Fruit fly (Drosophila melanogaster) whole organism, adult: ENCODE results near the gene CG6865.
A peak's percentile ranks its signal among the peaks of the same experiment; 100 is the strongest.

Experiments used
- CG11617 ChIP-seq: fragments of 200-800 bp; sonication (Bioruptor generic); optimal IDR thresholded peaks from 2 replicates; lab custom pipeline; 2017; ENCODE audit warnings: mild to moderate bottlenecking, missing biosample characterization, missing genetic modification reagents, missing genetic modification characterization
- CG12768 ChIP-seq: fragments of 200-800 bp; sonication (Bioruptor generic); optimal IDR thresholded peaks from 2 replicates; lab custom pipeline; 2017; ENCODE audit warnings: missing biosample characterization, missing genetic modification characterization, mild to moderate bottlenecking, moderate library complexity, missing genetic modification reagents
- CG14711 ChIP-seq: fragments of 200-800 bp; sonication (Bioruptor generic); optimal IDR thresholded peaks from 2 replicates; lab custom pipeline; 2018; ENCODE audit warnings: missing biosample characterization, mild to moderate bottlenecking, missing genetic modification characterization, moderate library complexity
- CG1620 ChIP-seq: fragments of 200-800 bp; sonication (Bioruptor generic); optimal IDR thresholded peaks from 2 replicates; lab custom pipeline; 2016; ENCODE audit warnings: missing biosample characterization, missing genetic modification characterization
- CG33017 ChIP-seq: fragments of 200-800 bp; sonication (Bioruptor generic); optimal IDR thresholded peaks from 2 replicates; lab custom pipeline; 2018; ENCODE audit warnings: missing biosample characterization, mild to moderate bottlenecking, missing genetic modification characterization, moderate library complexity
- CG5204 ChIP-seq: fragments of 200-800 bp; sonication (Bioruptor generic); optimal IDR thresholded peaks from 2 replicates; lab custom pipeline; 2016; ENCODE audit warnings: missing biosample characterization, missing genetic modification characterization
- CG7045 ChIP-seq: fragments of 200-800 bp; sonication (Bioruptor generic); optimal IDR thresholded peaks from 2 replicates; lab custom pipeline; 2017; ENCODE audit warnings: missing biosample characterization, mild to moderate bottlenecking, missing genetic modification characterization
- CG7101 ChIP-seq: fragments of 200-800 bp; sonication (Bioruptor generic); optimal IDR thresholded peaks from 2 replicates; lab custom pipeline; 2018; ENCODE audit warnings: missing biosample characterization, mild to moderate bottlenecking, missing genetic modification characterization, moderate library complexity
- Clk ChIP-seq: fragments of 200-800 bp; sonication (Bioruptor generic); optimal IDR thresholded peaks from 2 replicates; lab custom pipeline; 2017; ENCODE audit warnings: missing biosample characterization, missing genetic modification characterization
- Crg-1 ChIP-seq: fragments of 200-800 bp; sonication (Bioruptor generic); optimal IDR thresholded peaks from 2 replicates; lab custom pipeline; 2016; ENCODE audit warnings: missing biosample characterization, missing genetic modification characterization
- Hr96 ChIP-seq: fragments of 200-800 bp; sonication (Bioruptor generic); optimal IDR thresholded peaks from 2 replicates; lab custom pipeline; 2016; ENCODE audit warnings: missing biosample characterization, missing genetic modification characterization
- Mnt ChIP-seq: fragments of 200-800 bp; sonication (Bioruptor generic); optimal IDR thresholded peaks from 2 replicates; lab custom pipeline; 2016; ENCODE audit warnings: missing biosample characterization, mild to moderate bottlenecking, missing genetic modification characterization
- bab1 ChIP-seq: fragments of 200-800 bp; sonication (Bioruptor generic); optimal IDR thresholded peaks from 3 replicates; lab custom pipeline; 2019; ENCODE audit warnings: missing biosample characterization, mild to moderate bottlenecking, missing genetic modification characterization, moderate library complexity
- cic ChIP-seq: fragments of 200-800 bp; sonication (Bioruptor generic); optimal IDR thresholded peaks from 2 replicates; lab custom pipeline; 2017; ENCODE audit warnings: missing biosample characterization, mild to moderate bottlenecking, missing genetic modification characterization, moderate library complexity
- cnc ChIP-seq, 2 experiments: fragments of >200 bp; optimal IDR thresholded peaks; 2 replicates each; lab custom pipeline; 2017
- kay ChIP-seq: fragments of 200-800 bp; sonication (Bioruptor generic); peaks from one replicate; lab custom pipeline; 2016; ENCODE audit warnings: missing biosample characterization, missing genetic modification characterization, borderline replicate concordance
- ovo ChIP-seq: fragments of 200-800 bp; sonication (Bioruptor generic); optimal IDR thresholded peaks from 2 replicates; lab custom pipeline; 2016; ENCODE audit warnings: missing biosample characterization, missing genetic modification characterization
- pad ChIP-seq: fragments of 200-800 bp; sonication (Bioruptor generic); optimal IDR thresholded peaks from 3 replicates; lab custom pipeline; 2017; ENCODE audit warnings: missing biosample characterization, missing genetic modification characterization, mild to moderate bottlenecking, moderate library complexity, missing genetic modification reagents
- tj ChIP-seq: fragments of 200-800 bp; sonication (Bioruptor generic); optimal IDR thresholded peaks from 3 replicates; lab custom pipeline; 2017; ENCODE audit warnings: missing biosample characterization, mild to moderate bottlenecking, missing genetic modification characterization, moderate library complexity
- toe ChIP-seq: fragments of 200-800 bp; sonication (Bioruptor generic); optimal IDR thresholded peaks from 2 replicates; lab custom pipeline; 2016; ENCODE audit warnings: missing biosample characterization, missing genetic modification characterization

The CG6865 gene

dm6 chr3L:18819887-18820637, 43.4 kb upstream of the CG6865 start:
- TF ChIP-seq CG7101 (tag; lab: Kevin White, UChicago) = peak; percentile 35
- TF ChIP-seq pad = no peak
- TF ChIP-seq Hr96 = no peak
- no peak for TF ChIP-seq cnc (optimal IDR thresholded peaks at IDR 0.05; lab: Kevin White, UChicago)
- TF ChIP-seq CG1620 (GFP tag; lab: Kevin White, UChicago) = no peak
- TF ChIP-seq ovo (GFP tag; lab: Kevin White, UChicago) = peak; percentile 49
- TF ChIP-seq kay (GFP tag; lab: Kevin White, UChicago) = peak; percentile 96
- peak; percentile 58 for TF ChIP-seq Mnt (GFP tag; lab: Kevin White, UChicago)
- TF ChIP-seq CG7045 (GFP tag; lab: Kevin White, UChicago) = no peak
- peak; percentile 30 for TF ChIP-seq bab1 (GFP tag; lab: Kevin White, UChicago)
- TF ChIP-seq CG14711 = peak; percentile 8
- no peak for TF ChIP-seq Crg-1 (GFP tag; lab: Kevin White, UChicago)
- TF ChIP-seq CG11617 (GFP tag; lab: Kevin White, UChicago) = peak; percentile 51
- peak; percentile 21 for TF ChIP-seq CG12768 (GFP tag; lab: Kevin White, UChicago)

- TF ChIP-seq toe (GFP tag; lab: Kevin White, UChicago) = no peak
- no peak for TF ChIP-seq CG1620 (GFP tag; lab: Kevin White, UChicago)
- no peak for TF ChIP-seq kay (GFP tag; lab: Kevin White, UChicago)
- TF ChIP-seq Crg-1 (GFP tag; lab: Kevin White, UChicago) = no peak
- peak; percentile 28 for TF ChIP-seq tj (GFP tag; lab: Kevin White, UChicago)
- TF ChIP-seq pad = no peak
- no peak for TF ChIP-seq CG14711
Observed at dm6 chr3L:18820638-18821382, 42.6 kb upstream of the CG6865 start, which contains the start of the genes CG14073 and HipHop. Gene CG14073, minus strand, starts transcription at chr3L:18820675. Gene HipHop, plus strand, starts transcription at chr3L:18821171.

dm6 chr3L:18822049-18822448, 41.4 kb upstream of the CG6865 start:
- peak; percentile 91 for TF ChIP-seq kay (GFP tag; lab: Kevin White, UChicago)
- TF ChIP-seq Mnt (GFP tag; lab: Kevin White, UChicago) = no peak

DNA sequence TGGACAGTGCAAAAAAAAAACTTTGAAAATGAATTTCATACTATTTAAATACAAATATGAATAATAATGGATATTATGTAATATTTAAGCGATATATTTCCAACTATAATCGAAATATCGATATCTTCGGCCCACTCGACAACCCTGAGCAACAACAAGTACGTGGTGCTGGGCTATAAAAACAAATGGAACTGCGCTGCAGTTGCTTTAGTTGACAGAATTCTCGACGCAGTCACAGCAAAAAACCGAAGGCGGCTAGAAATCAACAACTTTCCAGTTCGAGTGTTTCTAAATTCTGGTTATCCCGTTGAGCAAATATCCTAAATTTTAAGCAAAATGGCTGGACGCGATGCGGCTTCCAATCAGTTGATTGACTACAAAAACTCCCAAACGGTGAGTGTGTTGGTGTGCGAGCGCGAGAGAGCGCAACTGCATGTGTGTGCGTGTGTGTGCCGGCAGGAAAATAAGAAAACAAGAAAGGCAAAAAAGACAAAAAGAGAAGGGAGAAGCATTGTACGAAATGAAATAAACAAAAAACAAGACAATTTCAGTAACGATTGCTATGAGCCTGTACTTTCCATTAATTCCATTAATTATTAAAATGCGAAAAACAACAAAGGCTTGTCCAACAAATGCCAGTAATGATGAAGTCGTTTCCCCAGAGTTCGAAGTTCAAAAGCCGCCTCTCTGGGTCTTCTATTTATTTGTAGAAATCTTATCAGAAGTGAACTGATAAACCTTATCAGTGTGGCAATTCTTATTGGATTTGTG, 40.8 kb upstream of the CG6865 start, which contains the start of gene Cat:
Gene Cat, plus strand, starts transcription at position 155 of the 771 bp plus-strand sequence.
- peak; percentile 75 for TF ChIP-seq Mnt (GFP tag; lab: Kevin White, UChicago)
- TF ChIP-seq CG5204 (GFP tag; lab: Kevin White, UChicago) = no peak
- peak; percentile 98 for TF ChIP-seq CG12768 (GFP tag; lab: Kevin White, UChicago)
- TF ChIP-seq CG7045 (GFP tag; lab: Kevin White, UChicago) = peak; percentile 92
- peak; percentile 36 for TF ChIP-seq pad
- no peak for TF ChIP-seq cnc (optimal IDR thresholded peaks at IDR 0.05; lab: Kevin White, UChicago)
- TF ChIP-seq CG33017 (tag; lab: Kevin White, UChicago) = peak; percentile 85
- TF ChIP-seq cic (GFP tag; lab: Kevin White, UChicago) = peak; percentile 95
- peak; percentile 64 for TF ChIP-seq Crg-1 (GFP tag; lab: Kevin White, UChicago)
- TF ChIP-seq bab1 (GFP tag; lab: Kevin White, UChicago) = peak; percentile 73
- peak; percentile 92 for TF ChIP-seq tj (GFP tag; lab: Kevin White, UChicago)
- TF ChIP-seq CG11617 (GFP tag; lab: Kevin White, UChicago) = peak; percentile 97
- peak; percentile 67 for TF ChIP-seq CG7101 (tag; lab: Kevin White, UChicago)
- TF ChIP-seq Clk (GFP tag; lab: Kevin White, UChicago) = peak; percentile 69
- no peak for TF ChIP-seq Hr96
- peak; percentile 72 for TF ChIP-seq CG1620 (GFP tag; lab: Kevin White, UChicago)
- TF ChIP-seq toe (GFP tag; lab: Kevin White, UChicago) = peak; percentile 77
- peak; percentile 98 for TF ChIP-seq CG14711
- peak; percentile 84 for TF ChIP-seq ovo (GFP tag; lab: Kevin White, UChicago)
- peak; percentile 95 for TF ChIP-seq kay (GFP tag; lab: Kevin White, UChicago)

DNA sequence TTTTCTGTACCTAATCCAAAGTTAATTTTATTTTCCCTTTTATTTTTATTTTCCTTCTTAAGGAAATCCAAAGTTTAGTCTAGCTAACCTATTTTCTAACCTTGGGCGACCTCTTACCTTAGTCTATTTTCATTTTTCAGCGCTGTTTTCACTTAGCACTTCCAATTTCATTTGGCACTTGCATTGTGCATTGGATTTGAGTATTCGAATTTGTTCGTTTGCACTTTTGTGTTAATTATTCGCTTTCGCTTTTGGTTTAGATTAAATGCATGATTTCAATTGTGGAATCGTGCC, 40.3 kb upstream of the CG6865 start:
- TF ChIP-seq CG14711 (no peak), kay (GFP tag; lab: Kevin White, UChicago) (no peak), cic (GFP tag; lab: Kevin White, UChicago) (no peak), Crg-1 (GFP tag; lab: Kevin White, UChicago) (no peak), Hr96 (no peak), CG7101 (tag; lab: Kevin White, UChicago) (no peak)
